Worm (Caenorhabditis elegans) whole organism, L3 larva: ENCODE results near the gene B0361.14.

ENCODE experiments used
- elt-1 ChIP-seq: fragments of 150-350 bp; optimal IDR thresholded peaks from 2 replicates; lab custom pipeline; 2014; ENCODE audit warnings: missing biosample characterization, missing genetic modification characterization
- elt-2 ChIP-seq: sonication (generic microtip); optimal IDR thresholded peaks from 2 replicates; lab custom pipeline; 2016; ENCODE audit warnings: missing genetic modification reagents, mild to moderate bottlenecking, missing genetic modification characterization, missing compliant biosample characterization
- eor-1 ChIP-seq, 2 experiments: fragments of 150-350 bp; optimal IDR thresholded peaks; 2 replicates each; lab custom pipeline; 2014 to 2018; ENCODE audit warnings: missing biosample characterization in 2 of 2, missing genetic modification characterization in 2 of 2
- fkh-10 ChIP-seq: sonication (generic microtip); optimal IDR thresholded peaks from 2 replicates; lab custom pipeline; 2017; ENCODE audit warnings: missing biosample characterization, missing genetic modification reagents, missing genetic modification characterization
- lin-39 ChIP-seq: fragments of 150-350 bp; optimal IDR thresholded peaks from 2 replicates; lab custom pipeline; 2018; ENCODE audit warnings: missing biosample characterization, missing genetic modification reagents, missing genetic modification characterization
- nfya-1 ChIP-seq: sonication (generic microtip); optimal IDR thresholded peaks from 2 replicates; lab custom pipeline; 2017; ENCODE audit warnings: missing genetic modification characterization, mild to moderate bottlenecking, missing compliant biosample characterization, antibody characterized with exemption, moderate library complexity; ENCODE audit not compliant: insufficient read depth
- nhr-23 ChIP-seq: fragments of 150-350 bp; optimal IDR thresholded peaks from 2 replicates; lab custom pipeline; 2014; ENCODE audit warnings: missing biosample characterization, missing genetic modification reagents, missing genetic modification characterization
- nhr-76 ChIP-seq: fragments of 150-350 bp; sonication (generic microtip); optimal IDR thresholded peaks from 5 replicates; lab custom pipeline; 2014; ENCODE audit warnings: missing biosample characterization, missing genetic modification characterization
- nhr-77 ChIP-seq: fragments of 150-350 bp; optimal IDR thresholded peaks from 2 replicates; lab custom pipeline; 2014; ENCODE audit warnings: missing biosample characterization, missing genetic modification characterization
- snpc-4 ChIP-seq: fragments of 150-350 bp; optimal IDR thresholded peaks from 2 replicates; lab custom pipeline; 2014; ENCODE audit warnings: missing biosample characterization, missing genetic modification characterization
- unc-62 ChIP-seq: fragments of 150-350 bp; sonication (generic microtip); optimal IDR thresholded peaks from 4 replicates; lab custom pipeline; 2014; ENCODE audit warnings: missing biosample characterization, missing genetic modification reagents, missing genetic modification characterization
- ztf-11 ChIP-seq: fragments of 150-350 bp; optimal IDR thresholded peaks from 2 replicates; lab custom pipeline; 2014; ENCODE audit warnings: missing biosample characterization, missing genetic modification characterization
- ztf-4 ChIP-seq: fragments of 150-350 bp; optimal IDR thresholded peaks from 2 replicates; lab custom pipeline; 2014; ENCODE audit warnings: missing biosample characterization, missing genetic modification characterization

B0361.14 gene

ce11 chrIII:7253669-7254068 is 45.7 kb downstream of the B0361.14 start:
- no peak for TF ChIP-seq snpc-4
- TF ChIP-seq ztf-11 (tag; lab: Kevin White, UChicago): no peak
- TF ChIP-seq nhr-23 (tag; lab: Kevin White, UChicago): no peak
- TF ChIP-seq nfya-1 (tag; lab: Kevin White, UChicago): peak; percentile 16
- TF ChIP-seq eor-1 (tag; optimal IDR thresholded peaks at IDR 0.05; lab: Kevin White, UChicago): no peak
- TF ChIP-seq elt-2: no peak
- no peak for TF ChIP-seq ztf-4 (tag; lab: Kevin White, UChicago)
- no peak for TF ChIP-seq nhr-77
- TF ChIP-seq lin-39 (tag; lab: Kevin White, UChicago): no peak
- TF ChIP-seq nhr-76 (tag; lab: Kevin White, UChicago): no peak
- no peak for TF ChIP-seq elt-1
- TF ChIP-seq fkh-10: peak; percentile 71
- TF ChIP-seq unc-62 (GFP tag; lab: Kevin White, UChicago): no peak
- TF ChIP-seq, all 47 proteins: peak for 2
